Fruit fly (Drosophila melanogaster): Measurements from ENCODE around the gene CG14667.

DNA sequence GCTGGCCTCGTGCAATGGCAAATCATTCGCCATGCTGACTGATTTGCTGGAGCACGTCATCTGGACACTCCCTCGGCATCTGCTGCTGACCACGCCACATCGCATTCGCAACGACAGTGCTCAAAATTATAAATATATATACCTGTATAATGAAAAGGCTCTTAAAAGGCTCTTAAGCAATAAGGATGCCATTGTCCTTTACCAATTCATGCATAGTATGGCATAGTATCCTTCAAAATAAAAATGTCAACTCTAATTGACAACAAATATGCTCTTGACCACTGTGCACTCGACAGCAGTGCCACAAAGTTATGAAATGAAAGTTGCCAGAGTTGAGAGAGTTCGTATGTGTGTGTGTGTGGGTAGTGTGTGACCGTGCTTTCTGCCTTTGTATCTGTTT lies 47.3 kb downstream of the CG14667 start:
- TF ChIP-seq br (GFP tag; optimal IDR thresholded peaks at IDR 0.05) (no peak), woc (GFP tag; optimal IDR thresholded peaks at IDR 0.05) (no peak), Hnf4 (GFP tag; optimal IDR thresholded peaks at IDR 0.05) (no peak), usp (GFP tag; optimal IDR thresholded peaks at IDR 0.05) (no peak), Rel (GFP tag; optimal IDR thresholded peaks at IDR 0.05) (no peak), Rel (tag; optimal IDR thresholded peaks at IDR 0.05) (no peak), CG32264 (GFP tag; optimal IDR thresholded peaks at IDR 0.05) (no peak), GATAd (GFP tag; optimal IDR thresholded peaks at IDR 0.05) (no peak), Hr78 (GFP tag; optimal IDR thresholded peaks at IDR 0.05) (no peak), N (GFP tag; optimal IDR thresholded peaks at IDR 0.05) (no peak), h (GFP tag; optimal IDR thresholded peaks at IDR 0.05) (no peak), Jra (GFP tag; optimal IDR thresholded peaks at IDR 0.05) (no peak), Abd-B (GFP tag; optimal IDR thresholded peaks at IDR 0.05) (no peak), sv (GFP tag; optimal IDR thresholded peaks at IDR 0.05) (no peak)
